Worm (Caenorhabditis elegans) whole organism, late embryonic: Measurements from ENCODE around the gene K11E4.1.

Source experiments
- C08G9.2 ChIP-seq: sonication (generic microtip); optimal IDR thresholded peaks from 2 replicates; lab custom pipeline; 2016; ENCODE audit warnings: mild to moderate bottlenecking, missing genetic modification characterization, moderate library complexity, missing compliant biosample characterization
- K02D7.2 ChIP-seq: sonication (generic microtip); optimal IDR thresholded peaks from 2 replicates; lab custom pipeline; 2017; ENCODE audit warnings: mild to moderate bottlenecking, missing genetic modification characterization, missing compliant biosample characterization
- K09A11.1 ChIP-seq: sonication (generic microtip); optimal IDR thresholded peaks from 2 replicates; lab custom pipeline; 2017; ENCODE audit warnings: antibody characterized with exemption, mild to moderate bottlenecking, missing genetic modification characterization, missing compliant biosample characterization; ENCODE audit not compliant: insufficient read depth
- T23F11.4 ChIP-seq: fragments of 200-800 bp; sonication (Bioruptor generic); optimal IDR thresholded peaks from 2 replicates; lab custom pipeline; 2018; ENCODE audit warnings: mild to moderate bottlenecking, missing genetic modification characterization, missing compliant biosample characterization
- ahr-1 ChIP-seq: sonication (generic microtip); optimal IDR thresholded peaks from 2 replicates; lab custom pipeline; 2016; ENCODE audit warnings: missing genetic modification characterization, missing compliant biosample characterization
- ama-1 ChIP-seq: fragments of 150-350 bp; optimal IDR thresholded peaks from 2 replicates; lab custom pipeline; 2014
- ceh-19 ChIP-seq: fragments of 200-800 bp; sonication (Bioruptor generic); optimal IDR thresholded peaks from 2 replicates; lab custom pipeline; 2018; ENCODE audit warnings: mild to moderate bottlenecking, missing genetic modification characterization, missing compliant biosample characterization
- ceh-30 ChIP-seq: fragments of 150-350 bp; optimal IDR thresholded peaks from 2 replicates; lab custom pipeline; 2014; ENCODE audit warnings: missing biosample characterization, missing genetic modification characterization
- ceh-34 ChIP-seq: sonication (generic microtip); optimal IDR thresholded peaks from 2 replicates; lab custom pipeline; 2016; ENCODE audit warnings: mild to moderate bottlenecking, missing genetic modification characterization, missing compliant biosample characterization
- ceh-48 ChIP-seq: sonication (generic microtip); optimal IDR thresholded peaks from 2 replicates; lab custom pipeline; 2016; ENCODE audit warnings: missing genetic modification characterization, inconsistent platforms, missing compliant biosample characterization
- ceh-9 ChIP-seq: sonication (generic microtip); optimal IDR thresholded peaks from 2 replicates; lab custom pipeline; 2016; ENCODE audit warnings: mild to moderate bottlenecking, missing genetic modification characterization, inconsistent platforms, missing compliant biosample characterization
- dve-1 ChIP-seq: sonication (generic microtip); optimal IDR thresholded peaks from 2 replicates; lab custom pipeline; 2017; ENCODE audit warnings: antibody characterized with exemption, mild to moderate bottlenecking, missing genetic modification characterization, missing compliant biosample characterization
- elt-2 ChIP-seq: sonication (generic microtip); optimal IDR thresholded peaks from 2 replicates; lab custom pipeline; 2016; ENCODE audit warnings: missing genetic modification reagents, missing genetic modification characterization, missing compliant biosample characterization
- elt-4 ChIP-seq: sonication (generic microtip); optimal IDR thresholded peaks from 2 replicates; lab custom pipeline; 2016; ENCODE audit warnings: missing genetic modification characterization, missing compliant biosample characterization
- fax-1 ChIP-seq: sonication (generic microtip); optimal IDR thresholded peaks from 2 replicates; lab custom pipeline; 2016; ENCODE audit warnings: missing genotype, missing genetic modification characterization, missing compliant biosample characterization
- fkh-10 ChIP-seq: fragments of 150-350 bp; optimal IDR thresholded peaks from 2 replicates; lab custom pipeline; 2014; ENCODE audit warnings: missing biosample characterization, missing genetic modification reagents, missing genetic modification characterization
- fkh-6 ChIP-seq: sonication (generic microtip); optimal IDR thresholded peaks from 2 replicates; lab custom pipeline; 2016; ENCODE audit warnings: missing genetic modification characterization, missing compliant biosample characterization
- gmeb-2 ChIP-seq: sonication (generic microtip); optimal IDR thresholded peaks from 2 replicates; lab custom pipeline; 2016; ENCODE audit warnings: missing genetic modification characterization, inconsistent platforms, missing compliant biosample characterization
- hlh-13 ChIP-seq: fragments of 200-800 bp; sonication (Bioruptor generic); optimal IDR thresholded peaks from 2 replicates; lab custom pipeline; 2018; ENCODE audit warnings: mild to moderate bottlenecking, missing genetic modification characterization, missing compliant biosample characterization
- hlh-15 ChIP-seq: sonication (generic microtip); optimal IDR thresholded peaks from 2 replicates; lab custom pipeline; 2016; ENCODE audit warnings: missing genetic modification characterization, missing compliant biosample characterization
- hlh-30 ChIP-seq: sonication (generic microtip); optimal IDR thresholded peaks from 2 replicates; lab custom pipeline; 2017; ENCODE audit warnings: antibody characterized with exemption, missing genetic modification characterization, missing compliant biosample characterization; ENCODE audit not compliant: insufficient read depth
- hlh-6 ChIP-seq: sonication (generic microtip); optimal IDR thresholded peaks from 2 replicates; lab custom pipeline; 2016; ENCODE audit warnings: missing genotype, missing genetic modification characterization, missing compliant biosample characterization
- lim-6 ChIP-seq: sonication (generic microtip); optimal IDR thresholded peaks from 2 replicates; lab custom pipeline; 2016; ENCODE audit warnings: missing genetic modification characterization, missing compliant biosample characterization
- mec-3 ChIP-seq: sonication (generic microtip); optimal IDR thresholded peaks from 2 replicates; lab custom pipeline; 2016; ENCODE audit warnings: borderline replicate concordance, missing genetic modification characterization, missing compliant biosample characterization
- nfya-1 ChIP-seq: sonication (generic microtip); optimal IDR thresholded peaks from 2 replicates; lab custom pipeline; 2017; ENCODE audit warnings: missing genetic modification characterization, mild to moderate bottlenecking, missing compliant biosample characterization, antibody characterized with exemption, moderate library complexity
- pat-9 ChIP-seq: fragments of 200-800 bp; sonication (Bioruptor generic); optimal IDR thresholded peaks from 2 replicates; lab custom pipeline; 2018; ENCODE audit warnings: mild to moderate bottlenecking, missing genetic modification characterization, moderate library complexity, missing compliant biosample characterization
- pha-2 ChIP-seq: sonication (generic microtip); optimal IDR thresholded peaks from 2 replicates; lab custom pipeline; 2017; ENCODE audit warnings: mild to moderate bottlenecking, missing genetic modification characterization, missing compliant biosample characterization
- pqm-1 ChIP-seq: sonication (generic microtip); optimal IDR thresholded peaks from 2 replicates; lab custom pipeline; 2016; ENCODE audit warnings: missing genetic modification characterization, missing compliant biosample characterization
- ref-2 ChIP-seq: sonication (generic microtip); optimal IDR thresholded peaks from 2 replicates; lab custom pipeline; 2016; ENCODE audit warnings: missing genetic modification characterization, missing compliant biosample characterization
- rnt-1 ChIP-seq: sonication (generic microtip); optimal IDR thresholded peaks from 2 replicates; lab custom pipeline; 2016; ENCODE audit warnings: missing genetic modification characterization, missing compliant biosample characterization
- sdc-2 ChIP-seq: sonication (generic microtip); optimal IDR thresholded peaks from 2 replicates; lab custom pipeline; 2016; ENCODE audit warnings: missing genotype, missing genetic modification characterization, missing compliant biosample characterization
- sox-2 ChIP-seq: fragments of 200-800 bp; sonication (Bioruptor generic); IDR thresholded peaks from 2 replicates; pipeline ENCODE4 v1.3.6; 2022; ENCODE audit warnings: missing genetic modification reagents, missing genetic modification characterization, missing compliant biosample characterization
- sox-4 ChIP-seq: sonication (generic microtip); optimal IDR thresholded peaks from 2 replicates; lab custom pipeline; 2017; ENCODE audit warnings: mild to moderate bottlenecking, missing genetic modification characterization, inconsistent platforms, missing compliant biosample characterization
- syd-9 ChIP-seq: sonication (generic microtip); optimal IDR thresholded peaks from 2 replicates; lab custom pipeline; 2016; ENCODE audit warnings: mild to moderate bottlenecking, missing genetic modification characterization, moderate library complexity, missing compliant biosample characterization
- tbx-7 ChIP-seq: sonication (generic microtip); optimal IDR thresholded peaks from 2 replicates; lab custom pipeline; 2016; ENCODE audit warnings: missing genotype, missing genetic modification characterization, missing compliant biosample characterization
- unc-42 ChIP-seq: sonication (generic microtip); optimal IDR thresholded peaks from 2 replicates; lab custom pipeline; 2016; ENCODE audit warnings: missing genotype, missing genetic modification characterization, missing compliant biosample characterization
- unc-86 ChIP-seq: sonication (generic microtip); optimal IDR thresholded peaks from 2 replicates; lab custom pipeline; 2016; ENCODE audit warnings: missing genetic modification characterization, missing compliant biosample characterization
- zip-5 ChIP-seq: sonication (generic microtip); optimal IDR thresholded peaks from 2 replicates; lab custom pipeline; 2016; ENCODE audit warnings: missing genetic modification characterization, missing compliant biosample characterization
- ztf-16 ChIP-seq: sonication (generic microtip); optimal IDR thresholded peaks from 2 replicates; lab custom pipeline; 2017; ENCODE audit warnings: missing genetic modification characterization, missing compliant biosample characterization

The K11E4.1 gene

ce11 chrX:13687111-13687512, 26.8 kb upstream of the K11E4.1 start (continued):
- TF ChIP-seq hlh-13 (GFP tag; lab: Kevin White, UChicago) (no peak), rnt-1 (peak; percentile 28), sox-2 (GFP tag; lab: Robert Waterston, UW) (peak; percentile 26), lim-6 (peak; percentile 6), fax-1 (tag; lab: Kevin White, UChicago) (no peak)

- no peak for TF ChIP-seq fax-1 (tag; lab: Kevin White, UChicago)
- TF ChIP-seq unc-86 (tag; lab: Kevin White, UChicago): no peak
- TF ChIP-seq hlh-30 (tag; lab: Kevin White, UChicago): no peak
- TF ChIP-seq ceh-19 (GFP tag; lab: Kevin White, UChicago): no peak
- no peak for TF ChIP-seq ceh-48 (tag; lab: Kevin White, UChicago)
- no peak for TF ChIP-seq T23F11.4 (GFP tag; lab: Kevin White, UChicago)
- TF ChIP-seq sox-2 (GFP tag; lab: Robert Waterston, UW): no peak
- TF ChIP-seq ceh-34: no peak
- no peak for TF ChIP-seq elt-2 (tag; lab: Kevin White, UChicago)
- TF ChIP-seq mec-3: no peak
- TF ChIP-seq, all 69 proteins: peak for 0
Observed at ce11 chrX:13687655-13688054, 26.3 kb upstream of the K11E4.1 start, which contains the start of gene adm-2. TSS of gene adm-2 (plus strand) at chrX:13687955.

ce11 chrX:13690333-13690732, 23.6 kb upstream of the K11E4.1 start:
- TF ChIP-seq fax-1 (tag; lab: Kevin White, UChicago) (no peak), gmeb-2 (tag; lab: Kevin White, UChicago) (no peak)

ce11 chrX:13696152-13696551, 17.8 kb upstream of the K11E4.1 start:
- TF ChIP-seq ama-1 (no peak), ceh-19 (GFP tag; lab: Kevin White, UChicago) (no peak), nfya-1 (tag; lab: Kevin White, UChicago) (peak; percentile 10), sdc-2 (tag; lab: Kevin White, UChicago) (peak; percentile 67), syd-9 (tag; lab: Kevin White, UChicago) (no peak), gmeb-2 (tag; lab: Kevin White, UChicago) (no peak), sox-2 (GFP tag; lab: Robert Waterston, UW) (no peak), ref-2 (tag; lab: Kevin White, UChicago) (no peak), pat-9 (no peak), unc-42 (peak; percentile 54)

- TF ChIP-seq dve-1 (tag; lab: Kevin White, UChicago): no peak
- TF ChIP-seq elt-4 (tag; lab: Kevin White, UChicago): no peak
- no peak for TF ChIP-seq zip-5 (tag; lab: Kevin White, UChicago)
- TF ChIP-seq sdc-2 (tag; lab: Kevin White, UChicago): no peak
- no peak for TF ChIP-seq elt-2 (tag; lab: Kevin White, UChicago)
- no peak for TF ChIP-seq syd-9 (tag; lab: Kevin White, UChicago)
- TF ChIP-seq rnt-1: no peak
- no peak for TF ChIP-seq ztf-16
- TF ChIP-seq sox-4 (tag; lab: Kevin White, UChicago): no peak
- TF ChIP-seq ahr-1 (tag; lab: Kevin White, UChicago): no peak
- no peak for TF ChIP-seq pat-9
Observed at ce11 chrX:13697520-13697919, 16.4 kb upstream of the K11E4.1 start.

- peak; percentile 84 for TF ChIP-seq C08G9.2
- TF ChIP-seq unc-42: peak; percentile 98
- TF ChIP-seq fkh-10 (GFP tag; lab: Kevin White, UChicago): peak; percentile 86
- peak; percentile 56 for TF ChIP-seq tbx-7 (tag; lab: Kevin White, UChicago)
- no peak for TF ChIP-seq elt-4 (tag; lab: Kevin White, UChicago)
- TF ChIP-seq hlh-13 (GFP tag; lab: Kevin White, UChicago): peak; percentile 6
- peak; percentile 75 for TF ChIP-seq K09A11.1 (tag; lab: Kevin White, UChicago)
- no peak for TF ChIP-seq mec-3
- peak; percentile 40 for TF ChIP-seq gmeb-2 (tag; lab: Kevin White, UChicago)
- TF ChIP-seq pha-2 (tag; lab: Kevin White, UChicago): no peak
- peak; percentile 75 for TF ChIP-seq hlh-6 (tag; lab: Kevin White, UChicago)
- TF ChIP-seq rnt-1: peak; percentile 97
- TF ChIP-seq K02D7.2 (tag; lab: Kevin White, UChicago): no peak
- TF ChIP-seq fkh-6 (tag; lab: Kevin White, UChicago): peak; percentile 29
- peak; percentile 90 for TF ChIP-seq pqm-1 (tag; lab: Kevin White, UChicago)
- peak; percentile 80 for TF ChIP-seq hlh-30 (tag; lab: Kevin White, UChicago)
- TF ChIP-seq unc-86 (tag; lab: Kevin White, UChicago): peak; percentile 81
- TF ChIP-seq hlh-15 (tag; lab: Kevin White, UChicago): no peak
- no peak for TF ChIP-seq ceh-9
- TF ChIP-seq ahr-1 (tag; lab: Kevin White, UChicago): peak; percentile 53
- TF ChIP-seq ceh-30 (tag; lab: Kevin White, UChicago): peak; percentile 91
Observed at ce11 chrX:13700642-13701233, 13.2 kb upstream of the K11E4.1 start.
